Fruit fly (Drosophila melanogaster): ENCODE measurements around the gene CG32445.

- TF ChIP-seq Sin3A (optimal IDR thresholded peaks at IDR 0.05): no peak
- no peak for TF ChIP-seq ttk (optimal IDR thresholded peaks at IDR 0.05)
- TF ChIP-seq Myc (optimal IDR thresholded peaks at IDR 0.05): no peak
- TF ChIP-seq psq (optimal IDR thresholded peaks at IDR 0.05): no peak
- no peak for TF ChIP-seq insv (optimal IDR thresholded peaks at IDR 0.05)
- no peak for TF ChIP-seq h (optimal IDR thresholded peaks at IDR 0.05)
Measured at dm6 chr3L:21652124-21652523, 13.0 kb downstream of the CG32445 start.
